Worm (Caenorhabditis elegans): ENCODE data around the gene Y67H2A.10.

The Y67H2A.10 gene

ce11 chrIV:13327064-13327463 is 37.8 kb upstream of the Y67H2A.10 start:
- TF ChIP-seq M03D4.4 (tag; optimal IDR thresholded peaks at IDR 0.05) (no peak), unc-62 (GFP tag; optimal IDR thresholded peaks at IDR 0.05) (no peak)

ce11 chrIV:13323823-13324359 is 34.6 kb upstream of the Y67H2A.10 start, which contains the start of gene fat-2:
TSS of gene fat-2 (plus strand) at chrIV:13323873.
- TF ChIP-seq ces-1 (GFP tag; optimal IDR thresholded peaks at IDR 0.05) (no peak), unc-39 (tag; optimal IDR thresholded peaks at IDR 0.05) (no peak), sptf-1 (tag; optimal IDR thresholded peaks at IDR 0.05) (no peak)

ce11 chrIV:13322429-13322828 is 33.1 kb upstream of the Y67H2A.10 start:
- TF ChIP-seq nhr-76 (tag; optimal IDR thresholded peaks at IDR 0.05) (no peak), unc-120 (tag; optimal IDR thresholded peaks at IDR 0.05; ENCODE audit: poor library complexity, severe bottlenecking) (no peak), tbx-8 (GFP tag; optimal IDR thresholded peaks at IDR 0.05) (no peak), ceh-83 (GFP tag; optimal IDR thresholded peaks at IDR 0.05) (no peak), lin-13 (tag; optimal IDR thresholded peaks at IDR 0.05) (no peak), ceh-43 (GFP tag; optimal IDR thresholded peaks at IDR 0.05) (no peak), lin-32 (GFP tag; optimal IDR thresholded peaks at IDR 0.05) (no peak), unc-39 (tag; optimal IDR thresholded peaks at IDR 0.05) (no peak), nhr-12 (tag; optimal IDR thresholded peaks at IDR 0.05) (no peak), sem-2 (GFP tag; optimal IDR thresholded peaks at IDR 0.05) (no peak), lsy-2 (tag; optimal IDR thresholded peaks at IDR 0.05) (no peak), mep-1 (tag; optimal IDR thresholded peaks at IDR 0.05) (no peak), flh-1 (GFP tag; optimal IDR thresholded peaks at IDR 0.05) (no peak), zip-8 (tag; optimal IDR thresholded peaks at IDR 0.05) (no peak), mab-5 (tag; optimal IDR thresholded peaks at IDR 0.05) (no peak), mls-2 (tag; optimal IDR thresholded peaks at IDR 0.05) (no peak)

ce11 chrIV:13319886-13320650 is 30.8 kb upstream of the Y67H2A.10 start:
- TF ChIP-seq ceh-39 (tag; optimal IDR thresholded peaks at IDR 0.05) (no peak), sptf-1 (tag; optimal IDR thresholded peaks at IDR 0.05) (no peak), nhr-2 (tag; optimal IDR thresholded peaks at IDR 0.05) (no peak), lsy-2 (tag; optimal IDR thresholded peaks at IDR 0.05) (no peak), elt-3 (tag; optimal IDR thresholded peaks at IDR 0.05) (no peak), elt-1 (tag; optimal IDR thresholded peaks at IDR 0.05; ENCODE audit: borderline replicate concordance, insufficient read depth) (no peak), mls-2 (tag; optimal IDR thresholded peaks at IDR 0.05) (no peak), nhr-237 (tag; optimal IDR thresholded peaks at IDR 0.05) (no peak), unc-62 (GFP tag; optimal IDR thresholded peaks at IDR 0.05) (no peak), unc-39 (tag; optimal IDR thresholded peaks at IDR 0.05) (no peak), snpc-4 (tag; optimal IDR thresholded peaks at IDR 0.05) (no peak), ceh-83 (GFP tag; optimal IDR thresholded peaks at IDR 0.05) (no peak)

- TF ChIP-seq M03D4.4 (tag; optimal IDR thresholded peaks at IDR 0.05) (no peak), mab-5 (tag; optimal IDR thresholded peaks at IDR 0.05) (no peak), nhr-2 (tag; optimal IDR thresholded peaks at IDR 0.05) (no peak), flh-1 (GFP tag; optimal IDR thresholded peaks at IDR 0.05) (no peak), nhr-237 (tag; optimal IDR thresholded peaks at IDR 0.05) (no peak), mep-1 (tag; optimal IDR thresholded peaks at IDR 0.05) (no peak)
These were observed 29.5 kb upstream of the Y67H2A.10 start for ce11 chrIV:13318773-13319172.

- TF ChIP-seq ham-2 (GFP tag; optimal IDR thresholded peaks at IDR 0.05) = no peak
- no peak for TF ChIP-seq nhr-237 (tag; optimal IDR thresholded peaks at IDR 0.05)
- no peak for TF ChIP-seq nhr-76 (tag; optimal IDR thresholded peaks at IDR 0.05)
- no peak for TF ChIP-seq snpc-4 (tag; optimal IDR thresholded peaks at IDR 0.05)
These were observed 26.0 kb upstream of the Y67H2A.10 start, which contains the start of gene fat-1 for ce11 chrIV:13315344-13315743. TSS of gene fat-1 (plus strand) at chrIV:13315644.

Measured in whole organism, mixed stage, embryonic.